Comparison of ENCODE assay signal across 1 worm cellular context in genomic region chrII:14234375-14235102, ce11.
A peak's percentile ranks its signal among the peaks of the same experiment; 100 is the strongest.
TF ChIP-seq lines count a peak whose summit lies in the region.

No protein-coding gene starts in this region.

TF ChIP-seq in whole organism, L1 larva, 84 proteins besides CTCF, POLR2A, EP300 and RAD21 (continued from another document):
- TF ChIP-seq isw-1 (GFP tag; IDR thresholded peaks at IDR 0.05; lab: Robert Waterston, UW) (no peak), nhr-77 (tag; optimal IDR thresholded peaks at IDR 0.05; lab: Kevin White, UChicago) (no peak), hlh-17 (GFP tag; optimal IDR thresholded peaks at IDR 0.05; lab: Kevin White, UChicago; ENCODE audit: borderline replicate concordance) (no peak), F16B12.6 (tag; optimal IDR thresholded peaks at IDR 0.05; lab: Kevin White, UChicago) (peak; percentile 66), lin-14 (GFP tag; optimal IDR thresholded peaks at IDR 0.05; lab: Kevin White, UChicago) (peak; percentile 17), C04F5.9 (tag; optimal IDR thresholded peaks at IDR 0.05; lab: Kevin White, UChicago) (no peak), mdl-1 (tag; optimal IDR thresholded peaks at IDR 0.05; lab: Kevin White, UChicago) (no peak), unc-130 (tag; optimal IDR thresholded peaks at IDR 0.05; lab: Kevin White, UChicago) (no peak), tbx-2 (tag; optimal IDR thresholded peaks at IDR 0.05; lab: Kevin White, UChicago) (no peak)
